Worm (Caenorhabditis elegans) whole organism, mixed stage, embryonic: Measurements from ENCODE around the gene C37H5.5.

Source experiments
- lsy-2 ChIP-seq: fragments of 150-350 bp; optimal IDR thresholded peaks from 2 replicates; lab custom pipeline; 2014; ENCODE audit warnings: missing biosample characterization, missing genetic modification characterization
- snpc-4 ChIP-seq: fragments of 150-350 bp; optimal IDR thresholded peaks from 2 replicates; lab custom pipeline; 2014; ENCODE audit warnings: missing biosample characterization, missing genetic modification characterization

- no peak for TF ChIP-seq lsy-2 (tag; lab: Kevin White, UChicago)
- no peak for TF ChIP-seq snpc-4 (tag; lab: Kevin White, UChicago)
Measured at ce11 chrV:4857561-4857960, 30.4 kb downstream of the C37H5.5 start.
